Fruit fly (Drosophila melanogaster) whole organism: ENCODE measurements around the gene Kpc1.

Experiments
- CG8478 ChIP-seq: fragments of >200 bp; optimal IDR thresholded peaks from 2 replicates; lab custom pipeline; 2018; ENCODE audit warnings: inconsistent platforms
- Dll ChIP-seq: fragments of >200 bp; optimal IDR thresholded peaks from 2 replicates; lab custom pipeline; 2017
- EcR ChIP-seq, 2 experiments: fragments of >200 bp; optimal IDR thresholded peaks; 2 replicates each; lab custom pipeline; 2017; ENCODE audit warnings: missing biosample characterization in 2 of 2, missing genetic modification characterization in 2 of 2, missing genetic modification reagents in 2 of 2
- pan ChIP-seq: fragments of >200 bp; optimal IDR thresholded peaks from 2 replicates; lab custom pipeline; 2017
- psq ChIP-seq: fragments of >200 bp; optimal IDR thresholded peaks from 2 replicates; lab custom pipeline; 2017
- usp ChIP-seq: fragments of >200 bp; optimal IDR thresholded peaks from 2 replicates; lab custom pipeline; 2017; ENCODE audit warnings: missing biosample characterization, missing genetic modification characterization, mixed read lengths

The Kpc1 gene

dm6 chr3R:15147038-15147744 lies 48.8 kb downstream of the Kpc1 start, which contains the start of gene Glys:
Gene Glys, minus strand, starts transcription at chr3R:15147531.
- no peak for TF ChIP-seq CG8478 (lab: Kevin White, UChicago)
- no peak for TF ChIP-seq usp (GFP tag; lab: Kevin White, UChicago)
- no peak for TF ChIP-seq EcR (GFP tag; optimal IDR thresholded peaks at IDR 0.05; lab: Kevin White, UChicago)
- no peak for TF ChIP-seq psq (lab: Kevin White, UChicago)
- TF ChIP-seq pan (lab: Kevin White, UChicago), result no peak
- TF ChIP-seq Dll (lab: Kevin White, UChicago), result no peak

dm6 chr3R:15146408-15147037 lies 49.5 kb downstream of the Kpc1 start:
- TF ChIP-seq psq (lab: Kevin White, UChicago) (no peak), CG8478 (lab: Kevin White, UChicago) (no peak), EcR (GFP tag; optimal IDR thresholded peaks at IDR 0.05; lab: Kevin White, UChicago) (no peak), Dll (lab: Kevin White, UChicago) (no peak), pan (lab: Kevin White, UChicago) (no peak), usp (GFP tag; lab: Kevin White, UChicago) (no peak)

dm6 chr3R:15145491-15145890 lies 50.5 kb downstream of the Kpc1 start:
- TF ChIP-seq usp (GFP tag; lab: Kevin White, UChicago) (no peak), CG8478 (lab: Kevin White, UChicago) (no peak), EcR (GFP tag; optimal IDR thresholded peaks at IDR 0.05; lab: Kevin White, UChicago) (no peak), psq (lab: Kevin White, UChicago) (no peak), pan (lab: Kevin White, UChicago) (no peak)
